Fruit fly (Drosophila melanogaster) whole organism, prepupa: ENCODE measurements around the gene Scgbeta.

Experiments
- CG32006 ChIP-seq: fragments of 200-800 bp; sonication (Bioruptor generic); optimal IDR thresholded peaks from 3 replicates; lab custom pipeline; 2017; ENCODE audit warnings: missing biosample characterization, mild to moderate bottlenecking, missing genetic modification characterization
- CG6276 ChIP-seq: fragments of 200-800 bp; sonication (Bioruptor generic); optimal IDR thresholded peaks from 2 replicates; lab custom pipeline; 2017; ENCODE audit warnings: missing biosample characterization, mild to moderate bottlenecking, missing genetic modification characterization
- CG8632 ChIP-seq: fragments of 200-800 bp; sonication (Bioruptor generic); optimal IDR thresholded peaks from 3 replicates; lab custom pipeline; 2016; ENCODE audit warnings: missing biosample characterization, missing genetic modification characterization
- CG9139 ChIP-seq: fragments of 200-800 bp; sonication (Bioruptor generic); optimal IDR thresholded peaks from 3 replicates; lab custom pipeline; 2017; ENCODE audit warnings: missing biosample characterization, mild to moderate bottlenecking, missing genetic modification characterization
- Ets96B ChIP-seq: fragments of 200-800 bp; optimal IDR thresholded peaks from 2 replicates; lab custom pipeline; 2019; ENCODE audit warnings: missing biosample characterization, mild to moderate bottlenecking, missing genetic modification characterization, moderate library complexity
- Hr39 ChIP-seq: fragments of 200-800 bp; sonication (Bioruptor generic); optimal IDR thresholded peaks from 2 replicates; lab custom pipeline; 2016; ENCODE audit warnings: missing biosample characterization, missing genetic modification characterization
- Sox15 ChIP-seq: fragments of 200-800 bp; sonication (Bioruptor generic); optimal IDR thresholded peaks from 3 replicates; lab custom pipeline; 2016; ENCODE audit warnings: missing biosample characterization, missing genetic modification characterization
- dsx ChIP-seq: fragments of 200-800 bp; optimal IDR thresholded peaks from 3 replicates; lab custom pipeline; 2019; ENCODE audit warnings: missing biosample characterization, mild to moderate bottlenecking, missing genetic modification characterization, moderate library complexity; ENCODE audit not compliant: poor library complexity, severe bottlenecking
- esn ChIP-seq: fragments of 200-800 bp; sonication (Bioruptor generic); optimal IDR thresholded peaks from 2 replicates; lab custom pipeline; 2016; ENCODE audit warnings: missing biosample characterization, mild to moderate bottlenecking, missing genetic modification characterization, moderate library complexity
- lz ChIP-seq: fragments of 200-800 bp; sonication (Bioruptor generic); optimal IDR thresholded peaks from 3 replicates; lab custom pipeline; 2016; ENCODE audit warnings: missing biosample characterization, missing genetic modification characterization

- TF ChIP-seq dsx (GFP tag; lab: Kevin White, UChicago) (no peak), CG9139 (no peak), esn (GFP tag; lab: Kevin White, UChicago) (no peak), CG8632 (GFP tag; lab: Kevin White, UChicago) (no peak), Sox15 (no peak), Hr39 (GFP tag; lab: Kevin White, UChicago) (no peak), CG32006 (GFP tag; lab: Kevin White, UChicago) (no peak), lz (GFP tag; lab: Kevin White, UChicago) (no peak), CG6276 (GFP tag; lab: Kevin White, UChicago) (no peak), Ets96B (tag; lab: Kevin White, UChicago) (no peak)
Observed at dm6 chr3R:12441008-12441606, 18.9 kb upstream of the Scgbeta start.
